2 fruit fly cellular contexts compared by ENCODE assay signal in genomic region chr3R:11208766-11209331, dm6.
TF ChIP-seq lines count a peak whose summit lies in the region.

No protein-coding gene starts in this region.

TF ChIP-seq in whole organism, embryonic, 481 proteins besides CTCF, POLR2A, EP300 and RAD21 (continued from another document):
- TF ChIP-seq dimm (GFP tag; IDR thresholded peaks at IDR 0.05; lab: Robert Waterston, UW) (no peak), gce (GFP tag; IDR thresholded peaks at IDR 0.05; lab: Robert Waterston, UW) (no peak), wdn (GFP tag; IDR thresholded peaks at IDR 0.05; lab: Robert Waterston, UW) (no peak), Atf6 (GFP tag; IDR thresholded peaks at IDR 0.05; lab: Robert Waterston, UW) (0 out of 2 replicates have a peak, but pooled peaks have one; percentile 8), Ets97D (GFP tag; optimal IDR thresholded peaks at IDR 0.05; lab: Kevin White, UChicago) (peak; percentile 96), ci (GFP tag; IDR thresholded peaks at IDR 0.05; lab: Robert Waterston, UW) (0 out of 3 replicates have a peak, but pooled peaks have one; percentile 28), Med (GFP tag; lab: Kevin White, UChicago) (peak; percentile 94), CG7357 (GFP tag; IDR thresholded peaks at IDR 0.05; lab: Robert Waterston, UW) (no peak), CG15479 (GFP tag; optimal IDR thresholded peaks at IDR 0.05; lab: Kevin White, UChicago) (peak; percentile 35), Eip74EF (GFP tag; optimal IDR thresholded peaks at IDR 0.05; lab: Kevin White, UChicago) (peak in 1 of 2 experiments; percentile 61), disco-r (GFP tag; optimal IDR thresholded peaks at IDR 0.05; lab: Kevin White, UChicago) (no peak), CG10979 (tag; optimal IDR thresholded peaks at IDR 0.05; lab: Kevin White, UChicago) (peak; percentile 83), HmgZ (tag; optimal IDR thresholded peaks at IDR 0.05; lab: Kevin White, UChicago) (peak; percentile 39), amos (GFP tag; IDR thresholded peaks at IDR 0.05; lab: Robert Waterston, UW; ENCODE audit: partially characterized antibody) (peak; percentile 2; the same call in 1 of the 2 replicates), HHEX (GFP tag; optimal IDR thresholded peaks at IDR 0.05; lab: Kevin White, UChicago) (no peak)

TF ChIP-seq in whole organism, prepupa, 60 proteins besides CTCF, POLR2A, EP300 and RAD21 (continued from another document):
- TF ChIP-seq CG8119 (GFP tag; IDR thresholded peaks at IDR 0.05; lab: Robert Waterston, UW) = no peak
- peak in 1 of 2 experiments; percentile 58 for TF ChIP-seq ss (GFP tag; optimal IDR thresholded peaks at IDR 0.05; lab: Kevin White, UChicago)
- no peak for TF ChIP-seq CG6276 (GFP tag; optimal IDR thresholded peaks at IDR 0.05; lab: Kevin White, UChicago)
- TF ChIP-seq CG16779 (tag; optimal IDR thresholded peaks at IDR 0.05; lab: Kevin White, UChicago) = no peak
- TF ChIP-seq dsx (GFP tag; optimal IDR thresholded peaks at IDR 0.05; lab: Kevin White, UChicago; ENCODE audit: poor library complexity, severe bottlenecking) = no peak
- TF ChIP-seq CG6854 (GFP tag; optimal IDR thresholded peaks at IDR 0.05; lab: Kevin White, UChicago) = no peak
- TF ChIP-seq CG34406 (GFP tag; optimal IDR thresholded peaks at IDR 0.05; lab: Kevin White, UChicago) = no peak
- TF ChIP-seq net (GFP tag; optimal IDR thresholded peaks at IDR 0.05; lab: Kevin White, UChicago) = no peak
- TF ChIP-seq Eip93F (GFP tag; optimal IDR thresholded peaks at IDR 0.05; lab: Kevin White, UChicago) = no peak
- peak; percentile 71 for TF ChIP-seq vri (GFP tag; optimal IDR thresholded peaks at IDR 0.05; lab: Kevin White, UChicago)
